Worm (Caenorhabditis elegans) whole organism, young adult: Measurements from ENCODE around the gene spo-11.

Source experiments
- T07F8.4 ChIP-seq: sonication (generic microtip); optimal IDR thresholded peaks from 2 replicates; lab custom pipeline; 2016; ENCODE audit warnings: mild to moderate bottlenecking, missing genetic modification characterization, moderate library complexity, missing compliant biosample characterization
- Y53F4B.3 ChIP-seq: fragments of 200-800 bp; sonication (Bioruptor generic); IDR thresholded peaks from 2 replicates; pipeline ENCODE4 v1.3.6; 2022; ENCODE audit warnings: missing genetic modification reagents, missing genetic modification characterization, missing compliant biosample characterization
- aptf-3 ChIP-seq: fragments of 200-800 bp; sonication (Bioruptor generic); IDR thresholded peaks from 2 replicates; pipeline ENCODE4 v1.3.6; 2022; ENCODE audit warnings: missing genetic modification characterization, missing compliant biosample characterization
- attf-5 ChIP-seq: fragments of 200-800 bp; sonication (Bioruptor generic); optimal IDR thresholded peaks from 2 replicates; lab custom pipeline; 2018; ENCODE audit warnings: mild to moderate bottlenecking, missing genetic modification characterization, missing compliant biosample characterization
- ccch-3 ChIP-seq: fragments of 200-800 bp; sonication (Bioruptor generic); optimal IDR thresholded peaks from 2 replicates; lab custom pipeline; 2018; ENCODE audit warnings: mild to moderate bottlenecking, missing genetic modification characterization, missing compliant biosample characterization
- ceh-100 ChIP-seq: fragments of 200-800 bp; sonication (Bioruptor generic); IDR thresholded peaks from 2 replicates; pipeline ENCODE4 v1.3.6; 2022; ENCODE audit warnings: missing genetic modification reagents, missing genetic modification characterization, missing compliant biosample characterization
- ceh-91 ChIP-seq: fragments of 200-800 bp; sonication (Bioruptor generic); IDR thresholded peaks from 2 replicates; pipeline ENCODE4 v1.3.6; 2022; ENCODE audit warnings: missing genetic modification reagents, missing genetic modification characterization, missing compliant biosample characterization
- dpl-1 ChIP-seq: fragments of 150-350 bp; optimal IDR thresholded peaks from 2 replicates; lab custom pipeline; 2014; ENCODE audit warnings: missing biosample characterization, missing genetic modification reagents, missing genetic modification characterization
- efl-1 ChIP-seq: fragments of 150-350 bp; optimal IDR thresholded peaks from 2 replicates; lab custom pipeline; 2014; ENCODE audit warnings: missing biosample characterization, missing genetic modification reagents, missing genetic modification characterization
- egrh-3 ChIP-seq: fragments of 200-800 bp; sonication (Bioruptor generic); IDR thresholded peaks from 2 replicates; pipeline ENCODE4 v1.3.6; 2022; ENCODE audit warnings: missing genetic modification reagents, missing genetic modification characterization, missing compliant biosample characterization
- hrde-1 ChIP-seq: sonication (generic microtip); optimal IDR thresholded peaks from 2 replicates; lab custom pipeline; 2016; ENCODE audit warnings: missing genetic modification characterization, mild to moderate bottlenecking, missing compliant biosample characterization, moderate library complexity, missing genotype, missing genetic modification reagents, borderline replicate concordance
- pha-4 ChIP-seq: fragments of 150-350 bp; sonication (generic microtip); optimal IDR thresholded peaks from 2 replicates; lab custom pipeline; 2014; ENCODE audit warnings: missing biosample characterization, missing genetic modification reagents, missing genetic modification characterization
- sea-2 ChIP-seq: fragments of 200-800 bp; sonication (Bioruptor generic); IDR thresholded peaks from 2 replicates; pipeline ENCODE4 v1.3.6; 2022; ENCODE audit warnings: missing genetic modification characterization, missing compliant biosample characterization
- snpc-1.3 ChIP-seq: sonication (generic microtip); optimal IDR thresholded peaks from 2 replicates; lab custom pipeline; 2017; ENCODE audit warnings: missing genetic modification characterization, mild to moderate bottlenecking, missing compliant biosample characterization, antibody characterized with exemption, moderate library complexity, missing genotype, missing genetic modification reagents; ENCODE audit not compliant: insufficient read depth

DNA sequence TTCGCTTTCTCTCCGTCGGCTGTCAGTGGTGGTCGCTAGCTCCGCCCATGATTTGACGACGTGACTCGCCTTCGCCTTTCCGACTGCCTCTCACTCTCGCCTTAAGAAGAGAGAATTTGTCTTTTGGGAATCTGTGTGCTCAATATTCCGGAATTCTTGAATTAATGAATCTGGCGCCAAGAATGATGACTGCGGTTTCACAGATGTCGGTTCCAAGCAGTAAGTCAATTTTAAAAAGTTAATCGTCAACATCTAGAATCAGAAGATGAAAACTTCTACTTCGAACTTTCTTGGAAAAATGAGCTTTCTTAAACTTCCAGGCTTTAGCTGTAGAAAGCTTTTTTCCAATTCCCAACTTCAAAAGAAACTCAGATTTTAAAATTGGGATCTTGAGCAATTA is 45.0 kb upstream of the spo-11 start, which contains the start of gene nhr-67:
- TF ChIP-seq egrh-3 = no peak
- TF ChIP-seq pha-4 (tag; lab: Kevin White, UChicago) = no peak
- no peak for TF ChIP-seq Y53F4B.3
- TF ChIP-seq efl-1 (GFP tag; lab: Kevin White, UChicago) = no peak
- TF ChIP-seq ceh-100 = no peak
- TF ChIP-seq aptf-3 (GFP tag; lab: Robert Waterston, UW) = no peak
- TF ChIP-seq attf-5 (GFP tag; lab: Kevin White, UChicago) = no peak
- no peak for TF ChIP-seq T07F8.4
- no peak for TF ChIP-seq ccch-3 (GFP tag; lab: Kevin White, UChicago)
- TF ChIP-seq sea-2 (GFP tag; lab: Robert Waterston, UW) = no peak
- no peak for TF ChIP-seq ceh-91 (GFP tag; lab: Robert Waterston, UW)
- no peak for TF ChIP-seq hrde-1 (tag; lab: Kevin White, UChicago)
- no peak for TF ChIP-seq snpc-1.3 (tag; lab: Kevin White, UChicago)
- no peak for TF ChIP-seq dpl-1 (GFP tag; lab: Kevin White, UChicago)
